Fruit fly (Drosophila melanogaster): ENCODE results near the gene mtd.

The mtd gene

dm6 chr3R:5263311-5264250 lies 86.7 kb downstream of the mtd start (continued):
- TF ChIP-seq nerfin-2 (GFP tag; IDR thresholded peaks at IDR 0.05; ENCODE audit: partially characterized antibody) (no peak), Lpt (GFP tag; optimal IDR thresholded peaks at IDR 0.05) (no peak), Gsc (GFP tag; IDR thresholded peaks at IDR 0.05) (no peak), CG1602 (GFP tag; optimal IDR thresholded peaks at IDR 0.05) (peak; percentile 71), Neu2 (GFP tag; optimal IDR thresholded peaks at IDR 0.05; ENCODE audit: borderline replicate concordance) (no peak), Dbx (GFP tag; IDR thresholded peaks at IDR 0.05) (no peak; the same call in 1 of the 3 replicates), CG3838 (GFP tag; optimal IDR thresholded peaks at IDR 0.05) (no peak), CG4424 (GFP tag; optimal IDR thresholded peaks at IDR 0.05) (peak; percentile 87), CG3726 (GFP tag; IDR thresholded peaks at IDR 0.05) (0 out of 3 replicates have a peak, but pooled peaks have one; percentile 64), Six4 (GFP tag; optimal IDR thresholded peaks at IDR 0.05) (peak; percentile 68), row (GFP tag; IDR thresholded peaks at IDR 0.05) (peak; percentile 77), bigmax (GFP tag; optimal IDR thresholded peaks at IDR 0.05) (no peak), CG7372 (GFP tag; IDR thresholded peaks at IDR 0.05) (peak; percentile 79), lmd (GFP tag; IDR thresholded peaks at IDR 0.05) (peak; percentile 88; the same call in 1 of the 2 replicates), otp (GFP tag; IDR thresholded peaks at IDR 0.05) (no peak; the same call in 2 of the 3 replicates), CG7963 (GFP tag; IDR thresholded peaks at IDR 0.05; ENCODE audit: partially characterized antibody) (no peak), gcm (GFP tag; optimal IDR thresholded peaks at IDR 0.05) (peak; percentile 82), NC2β (GFP tag; optimal IDR thresholded peaks at IDR 0.05) (no peak), Hr51 (GFP tag; optimal IDR thresholded peaks at IDR 0.05) (peak in 1 of 2 experiments; percentile 95), Dp (GFP tag; optimal IDR thresholded peaks at IDR 0.05) (no peak), CG4730 (GFP tag; IDR thresholded peaks at IDR 0.05) (peak; percentile 55), CG1603 (tag; optimal IDR thresholded peaks at IDR 0.05) (peak; percentile 51), lilli (GFP tag; optimal IDR thresholded peaks at IDR 0.05) (peak; percentile 43), PHDP (tag; optimal IDR thresholded peaks at IDR 0.05) (peak; percentile 89), nerfin-1 (tag; optimal IDR thresholded peaks at IDR 0.05) (peak; percentile 71), CG7987 (GFP tag; optimal IDR thresholded peaks at IDR 0.05) (peak; percentile 47), sug (tag; optimal IDR thresholded peaks at IDR 0.05) (peak; percentile 50), Stat92E (GFP tag; optimal IDR thresholded peaks at IDR 0.05) (no peak), CG13624 (GFP tag; optimal IDR thresholded peaks at IDR 0.05) (peak; percentile 9), CG1024 (GFP tag; IDR thresholded peaks at IDR 0.05) (no peak), sens-2 (GFP tag; IDR thresholded peaks at IDR 0.05) (no peak), Doc3 (GFP tag; IDR thresholded peaks at IDR 0.05; ENCODE audit: partially characterized antibody) (peak; percentile 16; the same call in 1 of the 3 replicates), CG11695 (GFP tag; IDR thresholded peaks at IDR 0.05) (peak; percentile 90), cwo (GFP tag; optimal IDR thresholded peaks at IDR 0.05) (peak; percentile 97), onecut (GFP tag; IDR thresholded peaks at IDR 0.05) (no peak; the same call in none of the 2 replicates), knrl (GFP tag; IDR thresholded peaks at IDR 0.05; ENCODE audit: partially characterized antibody) (no peak), toy (GFP tag; IDR thresholded peaks at IDR 0.05) (no peak), ap (GFP tag; IDR thresholded peaks at IDR 0.05) (peak; percentile 66), CG6813 (GFP tag; optimal IDR thresholded peaks at IDR 0.05) (peak; percentile 87), CG6854 (GFP tag; optimal IDR thresholded peaks at IDR 0.05) (peak; percentile 89), CG10543 (GFP tag; optimal IDR thresholded peaks at IDR 0.05) (peak; percentile 89), chif (GFP tag; optimal IDR thresholded peaks at IDR 0.05) (peak; percentile 19 to 34), CG12659 (GFP tag; optimal IDR thresholded peaks at IDR 0.05) (peak; percentile 94), bbx (GFP tag; IDR thresholded peaks at IDR 0.05; ENCODE audit: partially characterized antibody) (peak; percentile 45), fru (optimal IDR thresholded peaks at IDR 0.05) (no peak), gcm2 (GFP tag; optimal IDR thresholded peaks at IDR 0.05) (peak; percentile 11), CG6654 (GFP tag; optimal IDR thresholded peaks at IDR 0.05) (peak; percentile 53), CG12236 (GFP tag; optimal IDR thresholded peaks at IDR 0.05) (no peak)

All from whole organism, embryonic.